Worm (Caenorhabditis elegans) whole organism, midembryonic: ENCODE results near the gene B0001.8.

Source experiments
- T22C8.4 ChIP-seq: fragments of 200-800 bp; sonication (Bioruptor generic); IDR thresholded peaks from 2 replicates; pipeline ENCODE4 v1.3.6; 2022; ENCODE audit warnings: missing genetic modification characterization, missing compliant biosample characterization
- cog-1 ChIP-seq: sonication (generic microtip); optimal IDR thresholded peaks from 2 replicates; lab custom pipeline; 2016; ENCODE audit warnings: missing genetic modification characterization, missing compliant biosample characterization
- flt-1 ChIP-seq: fragments of 200-800 bp; sonication (Bioruptor generic); IDR thresholded peaks from 2 replicates; pipeline ENCODE4 v1.3.6; 2022; ENCODE audit warnings: missing genetic modification characterization, missing compliant biosample characterization
- ref-1 ChIP-seq: fragments of 200-800 bp; sonication (Bioruptor generic); conservative IDR thresholded peaks from 2 replicates; pipeline ENCODE4 v1.3.6; 2022; ENCODE audit warnings: missing genetic modification reagents, missing genetic modification characterization, missing compliant biosample characterization
- ztf-23 ChIP-seq: fragments of 200-800 bp; sonication (Bioruptor generic); IDR thresholded peaks from 2 replicates; pipeline ENCODE4 v1.3.6; 2022; ENCODE audit warnings: missing genetic modification reagents, missing genetic modification characterization, missing compliant biosample characterization
- ztf-29 ChIP-seq: fragments of 200-800 bp; sonication (Bioruptor generic); IDR thresholded peaks from 2 replicates; pipeline ENCODE4 v1.3.6; 2022; ENCODE audit warnings: missing genetic modification reagents, missing genetic modification characterization, missing compliant biosample characterization

DNA sequence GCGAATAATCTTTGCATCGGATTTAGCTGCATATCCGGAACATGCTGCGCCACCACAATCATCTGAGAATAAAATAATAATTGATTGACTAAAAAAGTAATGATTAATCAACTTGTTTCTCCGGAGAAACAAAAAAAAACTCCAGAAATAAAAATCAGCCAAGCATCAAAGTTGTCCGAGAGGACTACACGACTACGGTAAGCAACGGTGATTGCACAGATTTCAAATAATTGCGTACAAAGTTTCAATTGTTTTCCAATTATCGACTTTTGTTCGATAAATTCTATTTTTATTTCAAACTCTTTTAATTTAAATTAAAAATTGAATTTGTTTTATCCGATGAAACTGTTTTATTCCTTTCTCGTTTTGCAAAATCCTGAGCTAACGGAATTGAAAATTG, 47.5 kb downstream of the B0001.8 start, which contains the start of gene cpsf-4:
- TF ChIP-seq cog-1: no peak
- TF ChIP-seq flt-1 (GFP tag; lab: Robert Waterston, UW): no peak
- no peak for TF ChIP-seq ref-1 (GFP tag; lab: Robert Waterston, UW)
- TF ChIP-seq ztf-23 (GFP tag; lab: Robert Waterston, UW): no peak
- TF ChIP-seq ztf-29: no peak
- no peak for TF ChIP-seq T22C8.4
